Worm (Caenorhabditis elegans): Measurements from ENCODE around the gene mop-25.1.

DNA sequence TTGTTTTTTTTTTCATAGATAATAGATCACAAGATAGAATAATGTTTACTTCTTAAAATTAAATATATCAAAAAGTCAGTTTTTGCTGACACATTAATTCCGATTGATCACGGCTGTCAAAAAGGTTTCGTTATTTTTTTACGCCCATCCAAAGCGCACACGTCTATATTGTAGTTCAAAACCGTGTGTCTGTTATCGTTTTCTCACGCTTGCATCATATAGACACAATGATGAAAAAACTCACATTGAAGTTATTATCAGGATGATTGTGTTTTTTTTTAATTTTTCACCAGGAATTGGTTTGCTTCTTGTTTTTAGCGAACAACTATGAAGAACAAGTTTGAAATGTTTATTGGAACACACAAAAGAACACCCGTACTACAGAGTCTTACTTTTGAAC is 4.3 kb upstream of the mop-25.1 start:
- TF ChIP-seq ceh-13 (GFP tag; optimal IDR thresholded peaks at IDR 0.05) (no peak), hmbx-1 (tag; optimal IDR thresholded peaks at IDR 0.05) (no peak), sea-1 (GFP tag; conservative IDR thresholded peaks at IDR 0.05) (no peak), ceh-36 (tag; optimal IDR thresholded peaks at IDR 0.05) (no peak), ama-1 (optimal IDR thresholded peaks at IDR 0.05) (no peak), scrt-1 (GFP tag; IDR thresholded peaks at IDR 0.05) (no peak), ets-7 (tag; optimal IDR thresholded peaks at IDR 0.05) (no peak), tra-4 (tag; optimal IDR thresholded peaks at IDR 0.05) (no peak), tbx-11 (GFP tag; IDR thresholded peaks at IDR 0.05) (no peak), hnd-1 (tag; optimal IDR thresholded peaks at IDR 0.05) (no peak)

Data from whole organism, early embryonic.